Fruit fly (Drosophila melanogaster) whole organism, prepupa: ENCODE results near the gene trus.

Experiments
- Blimp-1 ChIP-seq: fragments of 200-800 bp; sonication (Bioruptor generic); optimal IDR thresholded peaks from 3 replicates; lab custom pipeline; 2017; ENCODE audit warnings: missing biosample characterization, missing genetic modification characterization, mild to moderate bottlenecking, moderate library complexity, missing genetic modification reagents
- CG10669 ChIP-seq: fragments of 200-800 bp; sonication (Bioruptor generic); optimal IDR thresholded peaks from 3 replicates; lab custom pipeline; 2018; ENCODE audit warnings: missing biosample characterization, mild to moderate bottlenecking, missing genetic modification characterization, moderate library complexity
- CG11294 ChIP-seq: fragments of 200-800 bp; sonication (Bioruptor generic); IDR thresholded peaks from 2 replicates; pipeline ENCODE4 v1.3.6; 2022; ENCODE audit warnings: missing biosample characterization, missing genetic modification characterization
- CG15336 ChIP-seq: fragments of 200-800 bp; sonication (Bioruptor generic); IDR thresholded peaks from 2 replicates; pipeline ENCODE4 v1.3.6; 2022; ENCODE audit warnings: missing biosample characterization, missing genetic modification characterization
- CG1621 ChIP-seq: fragments of 200-800 bp; sonication (Bioruptor generic); optimal IDR thresholded peaks from 3 replicates; lab custom pipeline; 2018; ENCODE audit warnings: missing biosample characterization, mild to moderate bottlenecking, missing genetic modification characterization
- CG31627 ChIP-seq: fragments of 200-800 bp; sonication (Bioruptor generic); optimal IDR thresholded peaks from 3 replicates; lab custom pipeline; 2016; ENCODE audit warnings: missing biosample characterization, missing genetic modification characterization
- CG32006 ChIP-seq: fragments of 200-800 bp; sonication (Bioruptor generic); optimal IDR thresholded peaks from 3 replicates; lab custom pipeline; 2017; ENCODE audit warnings: missing biosample characterization, mild to moderate bottlenecking, missing genetic modification characterization
- CG34406 ChIP-seq: fragments of 200-800 bp; sonication (Bioruptor generic); optimal IDR thresholded peaks from 3 replicates; lab custom pipeline; 2016; ENCODE audit warnings: missing biosample characterization, missing genetic modification characterization
- CG3919 ChIP-seq: fragments of 200-800 bp; sonication (Bioruptor generic); optimal IDR thresholded peaks from 3 replicates; lab custom pipeline; 2016; ENCODE audit warnings: missing biosample characterization, missing genetic modification characterization
- CG6163 ChIP-seq: fragments of 200-800 bp; sonication (Bioruptor generic); IDR thresholded peaks from 3 replicates; pipeline ENCODE4 v1.3.6; 2022; ENCODE audit warnings: missing biosample characterization, missing genetic modification characterization
- CG6276 ChIP-seq: fragments of 200-800 bp; sonication (Bioruptor generic); optimal IDR thresholded peaks from 2 replicates; lab custom pipeline; 2017; ENCODE audit warnings: missing biosample characterization, mild to moderate bottlenecking, missing genetic modification characterization
- CG6792 ChIP-seq: fragments of 200-800 bp; sonication (Bioruptor generic); optimal IDR thresholded peaks from 3 replicates; lab custom pipeline; 2016; ENCODE audit warnings: missing biosample characterization, missing genetic modification characterization
- CG6808 ChIP-seq: fragments of 200-800 bp; sonication (Bioruptor generic); optimal IDR thresholded peaks from 3 replicates; lab custom pipeline; 2017; ENCODE audit warnings: missing biosample characterization, missing genetic modification characterization, mild to moderate bottlenecking, moderate library complexity, missing genetic modification reagents
- CG6854 ChIP-seq: fragments of 200-800 bp; sonication (Bioruptor generic); optimal IDR thresholded peaks from 2 replicates; lab custom pipeline; 2017; ENCODE audit warnings: missing biosample characterization, mild to moderate bottlenecking, missing genetic modification characterization
- CG7368 ChIP-seq: fragments of 200-800 bp; sonication (Bioruptor generic); optimal IDR thresholded peaks from 3 replicates; lab custom pipeline; 2016; ENCODE audit warnings: missing biosample characterization, missing genetic modification characterization
- CG8119 ChIP-seq: fragments of 200-800 bp; sonication (Bioruptor generic); IDR thresholded peaks from 3 replicates; pipeline ENCODE4 v1.3.6; 2022; ENCODE audit warnings: missing biosample characterization, missing genetic modification characterization
- CG8632 ChIP-seq: fragments of 200-800 bp; sonication (Bioruptor generic); optimal IDR thresholded peaks from 3 replicates; lab custom pipeline; 2016; ENCODE audit warnings: missing biosample characterization, missing genetic modification characterization
- CG9139 ChIP-seq: fragments of 200-800 bp; sonication (Bioruptor generic); optimal IDR thresholded peaks from 3 replicates; lab custom pipeline; 2017; ENCODE audit warnings: missing biosample characterization, mild to moderate bottlenecking, missing genetic modification characterization
- Eip78C ChIP-seq: fragments of 200-800 bp; sonication (Bioruptor generic); peaks from one replicate; lab custom pipeline; 2016; ENCODE audit warnings: missing biosample characterization, missing genetic modification characterization
- Eip93F ChIP-seq: fragments of 200-800 bp; sonication (Bioruptor generic); optimal IDR thresholded peaks from 2 replicates; lab custom pipeline; 2016; ENCODE audit warnings: missing biosample characterization, mild to moderate bottlenecking, missing genetic modification characterization
- Ets21C ChIP-seq: fragments of 200-800 bp; sonication (Bioruptor generic); optimal IDR thresholded peaks from 3 replicates; lab custom pipeline; 2016; ENCODE audit warnings: missing biosample characterization, missing genetic modification characterization
- Ets96B ChIP-seq: fragments of 200-800 bp; optimal IDR thresholded peaks from 2 replicates; lab custom pipeline; 2019; ENCODE audit warnings: missing biosample characterization, mild to moderate bottlenecking, missing genetic modification characterization, moderate library complexity
- Gug ChIP-seq: fragments of 200-800 bp; sonication (Bioruptor generic); IDR thresholded peaks from 2 replicates; pipeline ENCODE4 v1.3.6; 2022; ENCODE audit warnings: missing biosample characterization, missing genetic modification characterization
- Hr38 ChIP-seq: sonication (Bioruptor generic); optimal IDR thresholded peaks from 2 replicates; lab custom pipeline; 2016; ENCODE audit warnings: missing biosample characterization, missing genetic modification characterization
- Hr39 ChIP-seq: fragments of 200-800 bp; sonication (Bioruptor generic); optimal IDR thresholded peaks from 2 replicates; lab custom pipeline; 2016; ENCODE audit warnings: missing biosample characterization, missing genetic modification characterization
- Lpt ChIP-seq: fragments of 200-800 bp; sonication (Bioruptor generic); optimal IDR thresholded peaks from 3 replicates; lab custom pipeline; 2016; ENCODE audit warnings: missing biosample characterization, missing genetic modification characterization
- Met ChIP-seq: fragments of 200-800 bp; sonication (Bioruptor generic); optimal IDR thresholded peaks from 3 replicates; lab custom pipeline; 2016; ENCODE audit warnings: missing biosample characterization, missing genetic modification characterization
- OdsH ChIP-seq: fragments of 200-800 bp; sonication (Bioruptor generic); optimal IDR thresholded peaks from 3 replicates; lab custom pipeline; 2016; ENCODE audit warnings: missing biosample characterization, missing genetic modification characterization
- Sox14 ChIP-seq: fragments of 200-800 bp; sonication (Bioruptor generic); optimal IDR thresholded peaks from 3 replicates; lab custom pipeline; 2016; ENCODE audit warnings: missing biosample characterization, missing genetic modification characterization
- Sox15 ChIP-seq: fragments of 200-800 bp; sonication (Bioruptor generic); optimal IDR thresholded peaks from 3 replicates; lab custom pipeline; 2016; ENCODE audit warnings: missing biosample characterization, missing genetic modification characterization
- achi ChIP-seq: fragments of 200-800 bp; sonication (Bioruptor generic); optimal IDR thresholded peaks from 3 replicates; lab custom pipeline; 2016; ENCODE audit warnings: missing biosample characterization, missing genetic modification characterization
- acj6 ChIP-seq: fragments of 200-800 bp; sonication (Bioruptor generic); optimal IDR thresholded peaks from 3 replicates; lab custom pipeline; 2016; ENCODE audit warnings: missing biosample characterization, missing genetic modification characterization
- dac ChIP-seq: fragments of 200-800 bp; sonication (Bioruptor generic); optimal IDR thresholded peaks from 2 replicates; lab custom pipeline; 2017; ENCODE audit warnings: missing biosample characterization, mild to moderate bottlenecking, missing genetic modification characterization
- dsx ChIP-seq: fragments of 200-800 bp; optimal IDR thresholded peaks from 3 replicates; lab custom pipeline; 2019; ENCODE audit warnings: missing biosample characterization, mild to moderate bottlenecking, missing genetic modification characterization, moderate library complexity; ENCODE audit not compliant: poor library complexity, severe bottlenecking
- eg ChIP-seq: fragments of 200-800 bp; sonication (Bioruptor generic); IDR thresholded peaks from 3 replicates; pipeline ENCODE4 v1.3.6; 2022; ENCODE audit warnings: missing biosample characterization, missing genetic modification characterization
- esn ChIP-seq: fragments of 200-800 bp; sonication (Bioruptor generic); optimal IDR thresholded peaks from 2 replicates; lab custom pipeline; 2016; ENCODE audit warnings: missing biosample characterization, mild to moderate bottlenecking, missing genetic modification characterization, moderate library complexity
- fd59A ChIP-seq: fragments of 200-800 bp; sonication (Bioruptor generic); optimal IDR thresholded peaks from 2 replicates; lab custom pipeline; 2017; ENCODE audit warnings: missing biosample characterization, mild to moderate bottlenecking, missing genetic modification characterization, missing genetic modification reagents
- fd85E ChIP-seq: fragments of 200-800 bp; sonication (Bioruptor generic); optimal IDR thresholded peaks from 3 replicates; lab custom pipeline; 2016; ENCODE audit warnings: missing biosample characterization, missing genetic modification characterization
- fkh ChIP-seq: fragments of 200-800 bp; sonication (Bioruptor generic); optimal IDR thresholded peaks from 3 replicates; lab custom pipeline; 2017; ENCODE audit warnings: missing biosample characterization, mild to moderate bottlenecking, missing genetic modification characterization, moderate library complexity
- lz ChIP-seq: fragments of 200-800 bp; sonication (Bioruptor generic); optimal IDR thresholded peaks from 3 replicates; lab custom pipeline; 2016; ENCODE audit warnings: missing biosample characterization, missing genetic modification characterization
- net ChIP-seq: fragments of 200-800 bp; sonication (Bioruptor generic); optimal IDR thresholded peaks from 3 replicates; lab custom pipeline; 2016; ENCODE audit warnings: missing biosample characterization, missing genetic modification characterization
- pdm3 ChIP-seq: fragments of 200-800 bp; sonication (Bioruptor generic); optimal IDR thresholded peaks from 3 replicates; lab custom pipeline; 2016; ENCODE audit warnings: missing biosample characterization, missing genetic modification characterization
- salr ChIP-seq, 2 experiments: fragments of 200-800 bp; sonication (Bioruptor generic); optimal IDR thresholded peaks; 3 replicates each; lab custom pipeline; 2016 to 2018; ENCODE audit warnings: missing biosample characterization in 2 of 2, missing genetic modification characterization in 2 of 2, mild to moderate bottlenecking in 1 of 2
- spab ChIP-seq: fragments of 200-800 bp; sonication (Bioruptor generic); optimal IDR thresholded peaks from 2 replicates; lab custom pipeline; 2017; ENCODE audit warnings: missing biosample characterization, mild to moderate bottlenecking, missing genetic modification characterization, missing genetic modification reagents
- ss ChIP-seq, 2 experiments: fragments of 200-800 bp; sonication (Bioruptor generic); optimal IDR thresholded peaks; 2 replicates in 1 of 2; 3 replicates in 1 of 2; lab custom pipeline; 2017 to 2018; ENCODE audit warnings: mild to moderate bottlenecking in 2 of 2, missing biosample characterization in 2 of 2, missing genetic modification characterization in 2 of 2, moderate library complexity in 1 of 2
- svp ChIP-seq: fragments of 200-800 bp; sonication (Bioruptor generic); peaks from one replicate; lab custom pipeline; 2016; ENCODE audit warnings: missing biosample characterization, missing genetic modification characterization
- vri ChIP-seq: fragments of 200-800 bp; sonication (Bioruptor generic); optimal IDR thresholded peaks from 3 replicates; lab custom pipeline; 2016; ENCODE audit warnings: missing biosample characterization, mild to moderate bottlenecking, missing genetic modification characterization

Gene trus

DNA sequence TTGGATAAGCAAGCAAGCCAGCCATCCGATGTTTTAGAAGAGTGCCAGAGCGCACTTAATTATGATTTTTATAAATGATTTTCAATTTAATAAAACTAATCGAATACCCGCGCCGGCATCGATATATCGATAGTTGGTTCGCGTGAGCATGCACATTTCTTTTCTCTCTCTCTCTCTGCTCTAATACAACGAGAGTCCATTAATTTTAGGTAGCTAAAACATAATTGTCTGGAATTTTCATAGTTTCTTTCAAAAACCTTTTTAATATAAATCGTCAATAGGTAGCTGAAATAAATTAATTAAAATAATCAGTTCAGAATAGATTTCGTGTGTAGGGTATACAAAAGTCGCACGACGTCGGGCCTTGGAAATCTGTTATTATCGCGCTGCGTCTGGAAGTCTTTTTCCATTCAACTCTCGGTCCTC is 7.5 kb upstream of the trus start, which contains the start of gene CG18549 (continued):
- peak; percentile 100 for TF ChIP-seq CG8632 (GFP tag; lab: Kevin White, UChicago)
- peak; percentile 100 for TF ChIP-seq CG6792
- TF ChIP-seq CG3919: peak; percentile 100
- TF ChIP-seq Blimp-1 (GFP tag; lab: Kevin White, UChicago): peak; percentile 99
- peak; percentile 100 for TF ChIP-seq dac (GFP tag; lab: Kevin White, UChicago)
- peak; percentile 99 to 100 for TF ChIP-seq salr (GFP tag; optimal IDR thresholded peaks at IDR 0.05; lab: Kevin White, UChicago)
- peak; percentile 100 for TF ChIP-seq spab
- TF ChIP-seq OdsH (GFP tag; lab: Kevin White, UChicago): peak; percentile 100
- TF ChIP-seq, all 60 proteins: peak for 60

DNA sequence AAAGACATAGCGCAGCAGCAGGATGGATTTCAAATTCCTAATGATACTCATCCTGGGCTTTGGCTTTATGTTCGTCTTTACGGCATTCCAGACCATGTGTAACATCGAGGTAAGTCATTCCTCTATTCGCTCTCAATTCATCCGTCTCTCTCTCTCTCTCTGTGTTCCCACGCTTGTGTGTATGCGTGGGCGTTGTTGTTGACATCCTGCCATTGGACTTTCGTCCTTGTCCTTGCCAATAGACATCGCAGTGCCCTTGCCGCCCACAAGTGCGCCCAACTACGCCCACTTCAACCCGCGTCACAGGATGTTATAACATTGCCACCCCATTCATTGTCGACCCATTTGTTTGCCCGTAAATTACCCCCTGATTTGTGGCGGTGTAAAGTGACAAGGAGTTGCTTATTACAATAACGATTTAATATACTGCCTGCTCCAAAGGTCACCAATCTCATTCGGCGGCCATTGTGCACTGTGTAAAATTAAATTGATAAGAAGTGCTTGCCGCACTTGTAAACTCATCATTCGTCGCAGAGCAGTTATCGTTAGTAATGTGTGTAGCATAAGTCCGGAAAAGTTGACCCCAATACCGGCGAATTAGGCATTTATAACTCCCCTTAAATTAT is 6.6 kb upstream of the trus start:
- TF ChIP-seq CG9139 (GFP tag; lab: Kevin White, UChicago): peak; percentile 6
- TF ChIP-seq CG3919: peak; percentile 21
- peak; percentile 94 for TF ChIP-seq svp (GFP tag; lab: Kevin White, UChicago)
- TF ChIP-seq achi (GFP tag; lab: Kevin White, UChicago): no peak
- no peak for TF ChIP-seq Ets21C (GFP tag; lab: Kevin White, UChicago)
- TF ChIP-seq CG6276: no peak
- no peak for TF ChIP-seq Lpt (GFP tag; lab: Kevin White, UChicago)
- no peak for TF ChIP-seq Hr39 (GFP tag; lab: Kevin White, UChicago)
- no peak for TF ChIP-seq CG8119 (GFP tag; lab: Robert Waterston, UW)
- TF ChIP-seq CG32006 (GFP tag; lab: Kevin White, UChicago): no peak
- TF ChIP-seq acj6: no peak
- TF ChIP-seq esn: no peak
- peak; percentile 21 for TF ChIP-seq Sox14
- TF ChIP-seq Sox15 (GFP tag; lab: Kevin White, UChicago): no peak
- TF ChIP-seq CG7368 (GFP tag; lab: Kevin White, UChicago): no peak
- no peak for TF ChIP-seq CG34406 (GFP tag; lab: Kevin White, UChicago)
- TF ChIP-seq fkh: no peak
- no peak for TF ChIP-seq salr (GFP tag; optimal IDR thresholded peaks at IDR 0.05; lab: Kevin White, UChicago)
- no peak for TF ChIP-seq Gug
- no peak for TF ChIP-seq dsx (GFP tag; lab: Kevin White, UChicago)
- no peak for TF ChIP-seq fd59A (GFP tag; lab: Kevin White, UChicago)
- no peak for TF ChIP-seq Met (GFP tag; lab: Kevin White, UChicago)
- peak; percentile 20 for TF ChIP-seq CG10669 (GFP tag; lab: Kevin White, UChicago)
- no peak for TF ChIP-seq CG11294
- TF ChIP-seq Blimp-1 (GFP tag; lab: Kevin White, UChicago): no peak
- TF ChIP-seq OdsH (GFP tag; lab: Kevin White, UChicago): no peak
- peak in 1 of 2 experiments; percentile 44 for TF ChIP-seq ss (GFP tag; optimal IDR thresholded peaks at IDR 0.05; lab: Kevin White, UChicago)
- peak; percentile 8 for TF ChIP-seq net (GFP tag; lab: Kevin White, UChicago)
- TF ChIP-seq pdm3 (GFP tag; lab: Kevin White, UChicago): no peak
- TF ChIP-seq Hr38: no peak
- no peak for TF ChIP-seq eg (GFP tag; lab: Robert Waterston, UW)
- no peak for TF ChIP-seq vri
- TF ChIP-seq spab: peak; percentile 1
- TF ChIP-seq CG6808: no peak
- TF ChIP-seq fd85E: no peak
- TF ChIP-seq Eip78C (GFP tag; lab: Kevin White, UChicago): peak; percentile 52
- TF ChIP-seq CG6163 (GFP tag; lab: Robert Waterston, UW): no peak
- TF ChIP-seq lz: no peak
- no peak for TF ChIP-seq Ets96B
- no peak for TF ChIP-seq Eip93F
- TF ChIP-seq CG8632 (GFP tag; lab: Kevin White, UChicago): no peak
- TF ChIP-seq CG15336: no peak
- no peak for TF ChIP-seq CG6792
- no peak for TF ChIP-seq CG1621 (tag; lab: Kevin White, UChicago)
- TF ChIP-seq CG31627 (GFP tag; lab: Kevin White, UChicago): no peak
- peak; percentile 2 for TF ChIP-seq CG6854 (GFP tag; lab: Kevin White, UChicago)
